Fruit fly (Drosophila melanogaster): ENCODE results near the gene PolrMT.
A peak's percentile ranks its signal among the peaks of the same experiment; 100 is the strongest.

Gene PolrMT

DNA sequence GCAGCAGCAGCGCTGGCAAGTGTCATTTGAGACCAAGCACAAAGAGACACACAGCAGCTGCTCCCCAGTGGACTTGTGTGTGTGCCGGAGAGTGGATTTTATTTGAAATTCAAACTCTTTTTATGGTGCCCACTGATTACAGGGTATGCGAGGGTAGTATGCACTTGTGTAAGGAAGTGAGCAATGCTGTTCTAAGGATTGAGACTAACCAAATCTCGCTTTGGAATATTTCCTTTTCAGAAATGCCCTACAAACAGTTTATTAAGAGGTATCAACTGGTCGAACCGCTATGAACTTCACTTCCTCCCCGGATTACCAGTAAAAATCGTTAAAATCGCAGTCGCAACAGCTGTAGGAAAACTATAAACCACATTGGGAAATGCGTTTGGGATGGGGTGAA is 32.4 kb downstream of the PolrMT start (continued):
- TF ChIP-seq Atf-2 (GFP tag; optimal IDR thresholded peaks at IDR 0.05) (peak; percentile 93), CG14710 (tag; optimal IDR thresholded peaks at IDR 0.05) (peak; percentile 88), trh (GFP tag; optimal IDR thresholded peaks at IDR 0.05) (peak; percentile 85), Lpt (GFP tag; optimal IDR thresholded peaks at IDR 0.05) (no peak), dpn (GFP tag; optimal IDR thresholded peaks at IDR 0.05) (peak; percentile 93 to 95), H15 (GFP tag; IDR thresholded peaks at IDR 0.05) (peak; percentile 91), insv (GFP tag; optimal IDR thresholded peaks at IDR 0.05) (no peak), HLH4C (GFP tag; IDR thresholded peaks at IDR 0.05; ENCODE audit: partially characterized antibody) (no peak), esg (GFP tag; conservative IDR thresholded peaks at IDR 0.05) (peak; percentile 90), CG6791 (GFP tag; IDR thresholded peaks at IDR 0.05; ENCODE audit: partially characterized antibody) (no peak), usp (GFP tag; optimal IDR thresholded peaks at IDR 0.05) (no peak), amos (GFP tag; IDR thresholded peaks at IDR 0.05; ENCODE audit: partially characterized antibody) (no peak), CG10543 (GFP tag; optimal IDR thresholded peaks at IDR 0.05) (no peak), CG3065 (GFP tag; optimal IDR thresholded peaks at IDR 0.05) (peak; percentile 88), Bgb (GFP tag; IDR thresholded peaks at IDR 0.05; ENCODE audit: partially characterized antibody) (no peak), Bdp1 (GFP tag; optimal IDR thresholded peaks at IDR 0.05) (peak; percentile 88), gro (GFP tag; optimal IDR thresholded peaks at IDR 0.05) (peak; percentile 62), dmrt11E (tag; optimal IDR thresholded peaks at IDR 0.05) (peak; percentile 94), Blimp-1 (GFP tag; optimal IDR thresholded peaks at IDR 0.05) (peak; percentile 91), nerfin-1 (tag; optimal IDR thresholded peaks at IDR 0.05) (peak; percentile 77), CG9932 (GFP tag; IDR thresholded peaks at IDR 0.05) (peak; percentile 60), CG34376 (GFP tag; optimal IDR thresholded peaks at IDR 0.05) (no peak), CG13287 (GFP tag; IDR thresholded peaks at IDR 0.05; ENCODE audit: partially characterized antibody) (no peak), Antp (GFP tag; optimal IDR thresholded peaks at IDR 0.05) (peak; percentile 96), ems (GFP tag; optimal IDR thresholded peaks at IDR 0.05) (peak; percentile 92), CG1647 (GFP tag; optimal IDR thresholded peaks at IDR 0.05) (peak; percentile 93), CG10959 (GFP tag; IDR thresholded peaks at IDR 0.05) (peak; percentile 96), CG18262 (tag; optimal IDR thresholded peaks at IDR 0.05) (peak; percentile 92), dysf (GFP tag; IDR thresholded peaks at IDR 0.05) (peak; percentile 92), salm (tag; optimal IDR thresholded peaks at IDR 0.05) (peak; percentile 86), CG15011 (GFP tag; optimal IDR thresholded peaks at IDR 0.05) (peak; percentile 58), CG17359 (tag; optimal IDR thresholded peaks at IDR 0.05) (peak; percentile 93), ken (GFP tag; IDR thresholded peaks at IDR 0.05) (peak; percentile 96), CG7271 (tag; optimal IDR thresholded peaks at IDR 0.05) (no peak), CG12071 (GFP tag; optimal IDR thresholded peaks at IDR 0.05) (peak; percentile 84), Xbp1 (GFP tag; optimal IDR thresholded peaks at IDR 0.05) (peak; percentile 96), CG18599 (GFP tag; optimal IDR thresholded peaks at IDR 0.05) (peak; percentile 73), gcm (GFP tag; optimal IDR thresholded peaks at IDR 0.05) (peak; percentile 85), CG15601 (tag; optimal IDR thresholded peaks at IDR 0.05) (peak; percentile 85), CG3281 (GFP tag; optimal IDR thresholded peaks at IDR 0.05) (peak; percentile 51), PHDP (tag; optimal IDR thresholded peaks at IDR 0.05) (peak; percentile 86), ap (GFP tag; IDR thresholded peaks at IDR 0.05) (peak; percentile 88), CG18011 (GFP tag; optimal IDR thresholded peaks at IDR 0.05) (peak; percentile 51), CG4404 (GFP tag; IDR thresholded peaks at IDR 0.05) (peak; percentile 92), CG13296 (GFP tag; optimal IDR thresholded peaks at IDR 0.05) (peak; percentile 36), Chrac-16 (GFP tag; optimal IDR thresholded peaks at IDR 0.05) (peak; percentile 95), CG10565 (GFP tag; optimal IDR thresholded peaks at IDR 0.05) (peak; percentile 41), tx (GFP tag; optimal IDR thresholded peaks at IDR 0.05) (peak; percentile 94), ham (GFP tag; IDR thresholded peaks at IDR 0.05) (no peak), grn (GFP tag; optimal IDR thresholded peaks at IDR 0.05) (peak; percentile 28), zf30C (GFP tag; optimal IDR thresholded peaks at IDR 0.05) (no peak)
